Fruit fly (Drosophila melanogaster) Kc167 (cell line): ENCODE measurements around the gene CG14212.

Experiments used
- Myc ChIP-seq: fragments of >200 bp; optimal IDR thresholded peaks from 2 replicates; lab custom pipeline; 2017; ENCODE audit warnings: missing external identifiers
- Sin3A ChIP-seq: fragments of >200 bp; optimal IDR thresholded peaks from 2 replicates; lab custom pipeline; 2018; ENCODE audit warnings: missing external identifiers
- h ChIP-seq: fragments of >200 bp; optimal IDR thresholded peaks from 3 replicates; lab custom pipeline; 2018; ENCODE audit warnings: missing external identifiers
- insv ChIP-seq: fragments of >200 bp; optimal IDR thresholded peaks from 3 replicates; lab custom pipeline; 2018; ENCODE audit warnings: missing external identifiers
- psq ChIP-seq: fragments of >200 bp; optimal IDR thresholded peaks from 2 replicates; lab custom pipeline; 2017; ENCODE audit warnings: missing external identifiers
- ttk ChIP-seq: sonication (Bioruptor generic); optimal IDR thresholded peaks from 2 replicates; lab custom pipeline; 2017; ENCODE audit warnings: missing external identifiers

The CG14212 gene

dm6 chrX:19613473-19613872, 12.0 kb upstream of the CG14212 start:
- no peak for TF ChIP-seq ttk
- TF ChIP-seq Sin3A (lab: Kevin White, UChicago) = no peak
- no peak for TF ChIP-seq insv (lab: Kevin White, UChicago)

- TF ChIP-seq psq (lab: Kevin White, UChicago) (no peak), Myc (lab: Kevin White, UChicago) (no peak), h (lab: Kevin White, UChicago) (no peak), insv (lab: Kevin White, UChicago) (no peak), ttk (no peak), Sin3A (lab: Kevin White, UChicago) (no peak)
Observed at dm6 chrX:19615990-19616663, 9.4 kb upstream of the CG14212 start, which contains the start of gene CG14210. TSS of gene CG14210 (plus strand) at chrX:19616196.

- TF ChIP-seq Myc (lab: Kevin White, UChicago) = no peak
- TF ChIP-seq Sin3A (lab: Kevin White, UChicago) = no peak
- TF ChIP-seq ttk = no peak
- no peak for TF ChIP-seq psq (lab: Kevin White, UChicago)
Observed at dm6 chrX:19618183-19618740, 7.2 kb upstream of the CG14212 start, which contains the start of the genes Pstk and Tim9b. TSS of gene Pstk (minus strand) at chrX:19618537. TSS of gene Tim9b (minus strand) at chrX:19618537.

- no peak for TF ChIP-seq psq (lab: Kevin White, UChicago)
- TF ChIP-seq Myc (lab: Kevin White, UChicago) = no peak
- no peak for TF ChIP-seq insv (lab: Kevin White, UChicago)
- TF ChIP-seq ttk = no peak
- no peak for TF ChIP-seq Sin3A (lab: Kevin White, UChicago)
- TF ChIP-seq h (lab: Kevin White, UChicago) = no peak
Observed at dm6 chrX:19621145-19621544, 4.4 kb upstream of the CG14212 start, which contains the start of gene CG14221. TSS of gene CG14221 (minus strand) at chrX:19621245.

dm6 chrX:19622924-19623323, 2.6 kb upstream of the CG14212 start, which contains the start of the genes Naa20A and MKP-4:
TSS of gene Naa20A (minus strand) at chrX:19623074.
TSS of gene MKP-4 (plus strand) at chrX:19623114.
- TF ChIP-seq Sin3A (lab: Kevin White, UChicago) (no peak), psq (lab: Kevin White, UChicago) (no peak), ttk (no peak), insv (lab: Kevin White, UChicago) (no peak), h (lab: Kevin White, UChicago) (no peak), Myc (lab: Kevin White, UChicago) (no peak)

- TF ChIP-seq Sin3A (lab: Kevin White, UChicago) (no peak), insv (lab: Kevin White, UChicago) (no peak), Myc (lab: Kevin White, UChicago) (no peak), psq (lab: Kevin White, UChicago) (no peak), h (lab: Kevin White, UChicago) (no peak), ttk (no peak)
Observed at dm6 chrX:19631365-19631832, 5.9 kb downstream of the CG14212 start.

dm6 chrX:19637002-19637420, 11.5 kb downstream of the CG14212 start:
- no peak for TF ChIP-seq ttk
- no peak for TF ChIP-seq psq (lab: Kevin White, UChicago)
- TF ChIP-seq insv (lab: Kevin White, UChicago) = no peak
- TF ChIP-seq Myc (lab: Kevin White, UChicago) = no peak
- TF ChIP-seq Sin3A (lab: Kevin White, UChicago) = no peak
- TF ChIP-seq h (lab: Kevin White, UChicago) = no peak

dm6 chrX:19637434-19638327, 12.2 kb downstream of the CG14212 start:
- TF ChIP-seq insv (lab: Kevin White, UChicago) = no peak
- TF ChIP-seq psq (lab: Kevin White, UChicago) = no peak
- TF ChIP-seq h (lab: Kevin White, UChicago) = no peak
- no peak for TF ChIP-seq Sin3A (lab: Kevin White, UChicago)
- no peak for TF ChIP-seq ttk
- no peak for TF ChIP-seq Myc (lab: Kevin White, UChicago)

- no peak for TF ChIP-seq insv (lab: Kevin White, UChicago)
- TF ChIP-seq ttk = no peak
- no peak for TF ChIP-seq h (lab: Kevin White, UChicago)
- TF ChIP-seq Myc (lab: Kevin White, UChicago) = no peak
- no peak for TF ChIP-seq psq (lab: Kevin White, UChicago)
- TF ChIP-seq Sin3A (lab: Kevin White, UChicago) = no peak
Observed at dm6 chrX:19638328-19638940, 12.9 kb downstream of the CG14212 start, which contains the start of gene Rcd-1. TSS of gene Rcd-1 (plus strand) at chrX:19638767.

- no peak for TF ChIP-seq Sin3A (lab: Kevin White, UChicago)
- TF ChIP-seq insv (lab: Kevin White, UChicago) = no peak
- TF ChIP-seq h (lab: Kevin White, UChicago) = no peak
- no peak for TF ChIP-seq psq (lab: Kevin White, UChicago)
- no peak for TF ChIP-seq Myc (lab: Kevin White, UChicago)
- no peak for TF ChIP-seq ttk
Observed at dm6 chrX:19640707-19641248, 15.3 kb downstream of the CG14212 start.
